Fruit fly (Drosophila melanogaster): ENCODE data around the gene CG15011.

CG15011 gene

DNA sequence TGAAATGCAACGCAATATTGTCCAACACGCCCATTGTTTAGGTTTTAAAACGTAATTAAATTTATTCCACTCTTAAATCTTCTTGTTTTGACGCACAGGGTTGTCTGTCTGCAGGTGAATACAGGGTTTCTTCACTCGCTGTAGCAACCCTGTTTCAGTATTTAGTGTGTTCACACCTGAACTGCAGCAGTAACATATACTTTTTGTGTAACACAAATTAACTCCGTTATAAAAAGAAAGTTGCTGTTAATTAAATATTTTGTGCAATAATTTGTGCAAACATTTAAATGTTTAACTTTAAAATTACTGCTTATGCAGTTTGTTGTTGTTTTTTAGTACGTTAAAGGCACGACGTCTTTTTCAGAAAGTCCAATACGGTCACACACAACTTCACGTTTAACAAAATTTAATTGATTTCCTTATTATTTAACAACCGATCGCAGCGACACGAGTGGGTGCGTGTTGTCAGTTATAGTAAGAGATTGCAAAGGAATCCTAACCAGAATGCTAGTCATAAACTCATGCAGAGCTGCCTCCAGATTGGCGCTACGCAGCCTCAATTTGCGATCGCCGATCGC is 33.3 kb upstream of the CG15011 start, which contains the start of the genes CG15012 and Fdx2 (continued):
- TF ChIP-seq net (GFP tag; optimal IDR thresholded peaks at IDR 0.05), result no peak
- no peak for TF ChIP-seq CG15336 (GFP tag; IDR thresholded peaks at IDR 0.05)
- TF ChIP-seq esn (GFP tag; optimal IDR thresholded peaks at IDR 0.05), result peak; percentile 51
- no peak for TF ChIP-seq eg (GFP tag; IDR thresholded peaks at IDR 0.05)

- TF ChIP-seq fd85E (GFP tag; optimal IDR thresholded peaks at IDR 0.05), result no peak
- TF ChIP-seq OdsH (GFP tag; optimal IDR thresholded peaks at IDR 0.05), result no peak
- peak; percentile 20 for TF ChIP-seq dac (GFP tag; optimal IDR thresholded peaks at IDR 0.05)
- TF ChIP-seq CG9139 (GFP tag; optimal IDR thresholded peaks at IDR 0.05), result no peak
- TF ChIP-seq Gug (GFP tag; IDR thresholded peaks at IDR 0.05), result no peak; the same call in 1 of the 2 replicates
- no peak for TF ChIP-seq Blimp-1 (GFP tag; optimal IDR thresholded peaks at IDR 0.05)
- peak; percentile 10 for TF ChIP-seq Lpt (GFP tag; optimal IDR thresholded peaks at IDR 0.05)
- TF ChIP-seq CG16779 (tag; optimal IDR thresholded peaks at IDR 0.05), result no peak
- no peak for TF ChIP-seq CG10669 (GFP tag; optimal IDR thresholded peaks at IDR 0.05)
- peak; percentile 54 for TF ChIP-seq CG11762 (GFP tag; optimal IDR thresholded peaks at IDR 0.05; ENCODE audit: insufficient read depth)
- no peak for TF ChIP-seq Met (GFP tag; optimal IDR thresholded peaks at IDR 0.05)
- TF ChIP-seq eg (GFP tag; IDR thresholded peaks at IDR 0.05), result 0 out of 3 replicates have a peak, but pooled peaks have one; percentile 14
- peak; percentile 72 for TF ChIP-seq CG6808 (GFP tag; optimal IDR thresholded peaks at IDR 0.05)
- TF ChIP-seq spab (GFP tag; optimal IDR thresholded peaks at IDR 0.05), result no peak
- peak; percentile 54 for TF ChIP-seq CG15336 (GFP tag; IDR thresholded peaks at IDR 0.05)
- TF ChIP-seq CG32006 (GFP tag; optimal IDR thresholded peaks at IDR 0.05), result peak; percentile 71
- peak; percentile 95 for TF ChIP-seq Eip78C (GFP tag)
- TF ChIP-seq CG8632 (GFP tag; optimal IDR thresholded peaks at IDR 0.05), result peak; percentile 62
- no peak for TF ChIP-seq CG6276 (GFP tag; optimal IDR thresholded peaks at IDR 0.05)
- peak; percentile 71 for TF ChIP-seq CG6792 (GFP tag; optimal IDR thresholded peaks at IDR 0.05)
- no peak for TF ChIP-seq Eip93F (GFP tag; optimal IDR thresholded peaks at IDR 0.05)
- TF ChIP-seq net (GFP tag; optimal IDR thresholded peaks at IDR 0.05), result peak; percentile 73
- peak; percentile 84 for TF ChIP-seq fkh (GFP tag; optimal IDR thresholded peaks at IDR 0.05)
- peak; percentile 73 to 75 for TF ChIP-seq ss (GFP tag; optimal IDR thresholded peaks at IDR 0.05)
- no peak for TF ChIP-seq vri (GFP tag; optimal IDR thresholded peaks at IDR 0.05)
- no peak for TF ChIP-seq Hr38 (GFP tag; optimal IDR thresholded peaks at IDR 0.05)
- TF ChIP-seq CG8319 (GFP tag; optimal IDR thresholded peaks at IDR 0.05), result no peak
- peak; percentile 47 for TF ChIP-seq cyc (GFP tag; optimal IDR thresholded peaks at IDR 0.05)
- no peak for TF ChIP-seq salr (GFP tag; optimal IDR thresholded peaks at IDR 0.05)
- peak; percentile 76 for TF ChIP-seq topi (GFP tag; optimal IDR thresholded peaks at IDR 0.05)
- no peak for TF ChIP-seq Sox102F (GFP tag; optimal IDR thresholded peaks at IDR 0.05)
- no peak for TF ChIP-seq Eip75B (GFP tag; optimal IDR thresholded peaks at IDR 0.05)
- TF ChIP-seq CG34406 (GFP tag; optimal IDR thresholded peaks at IDR 0.05), result peak; percentile 63
- peak; percentile 57 for TF ChIP-seq Ets96B (tag; optimal IDR thresholded peaks at IDR 0.05)
- TF ChIP-seq fd59A (GFP tag; optimal IDR thresholded peaks at IDR 0.05), result peak; percentile 51
- TF ChIP-seq CG3919 (GFP tag; optimal IDR thresholded peaks at IDR 0.05), result peak; percentile 70
- peak; percentile 77 for TF ChIP-seq esn (GFP tag; optimal IDR thresholded peaks at IDR 0.05)
- TF ChIP-seq achi (GFP tag; optimal IDR thresholded peaks at IDR 0.05), result peak; percentile 65
- TF ChIP-seq Hr39 (GFP tag; optimal IDR thresholded peaks at IDR 0.05), result peak; percentile 68
- peak; percentile 87 for TF ChIP-seq Sox14 (GFP tag; optimal IDR thresholded peaks at IDR 0.05)
- TF ChIP-seq svp (GFP tag), result peak; percentile 96
- no peak for TF ChIP-seq Smox (GFP tag; optimal IDR thresholded peaks at IDR 0.05)
- TF ChIP-seq acj6 (GFP tag; optimal IDR thresholded peaks at IDR 0.05), result peak; percentile 66
- no peak for TF ChIP-seq pdm3 (GFP tag; optimal IDR thresholded peaks at IDR 0.05)
- TF ChIP-seq dsx (GFP tag; optimal IDR thresholded peaks at IDR 0.05; ENCODE audit: poor library complexity, severe bottlenecking), result peak; percentile 73
- no peak for TF ChIP-seq Hr4 (GFP tag; optimal IDR thresholded peaks at IDR 0.05)
- no peak for TF ChIP-seq CG10631 (GFP tag; optimal IDR thresholded peaks at IDR 0.05)
- TF ChIP-seq CG6854 (GFP tag; optimal IDR thresholded peaks at IDR 0.05), result peak; percentile 57
Measured at dm6 chr3L:4288591-4289056, 29.7 kb upstream of the CG15011 start, which contains the start of gene Hexo1. TSS of gene Hexo1 (plus strand) at chr3L:4288641.
